Fruit fly (Drosophila melanogaster) Kc167 (cell line): Measurements from ENCODE around the gene Mis12.

Source experiments
- Sin3A ChIP-seq: fragments of >200 bp; optimal IDR thresholded peaks from 2 replicates; lab custom pipeline; 2018; ENCODE audit warnings: missing external identifiers
- h ChIP-seq: fragments of >200 bp; optimal IDR thresholded peaks from 3 replicates; lab custom pipeline; 2018; ENCODE audit warnings: missing external identifiers
- ttk ChIP-seq: sonication (Bioruptor generic); optimal IDR thresholded peaks from 2 replicates; lab custom pipeline; 2017; ENCODE audit warnings: missing external identifiers

- TF ChIP-seq ttk (lab: Kevin White, UChicago) (no peak), Sin3A (lab: Kevin White, UChicago) (no peak), h (lab: Kevin White, UChicago) (no peak)
Measured at dm6 chr3L:6947188-6947971, 21.5 kb downstream of the Mis12 start.
